Worm (Caenorhabditis elegans): Measurements from ENCODE around the gene rml-3.

rml-3 gene

ce11 chrX:6216551-6216950, 22.3 kb downstream of the rml-3 start, which contains the start of gene lrch-1:
TSS of gene lrch-1 (minus strand) at chrX:6216651.
- TF ChIP-seq nhr-28 (tag; optimal IDR thresholded peaks at IDR 0.05) (no peak), sea-2 (GFP tag; optimal IDR thresholded peaks at IDR 0.05) (no peak), snpc-4 (tag; optimal IDR thresholded peaks at IDR 0.05) (no peak), fkh-10 (GFP tag; optimal IDR thresholded peaks at IDR 0.05) (no peak), ceh-28 (tag; optimal IDR thresholded peaks at IDR 0.05) (no peak), ztf-11 (tag; optimal IDR thresholded peaks at IDR 0.05) (no peak), pha-4 (tag; optimal IDR thresholded peaks at IDR 0.05) (no peak), unc-39 (tag; optimal IDR thresholded peaks at IDR 0.05) (no peak), nhr-237 (tag; optimal IDR thresholded peaks at IDR 0.05) (no peak), nfya-1 (tag; optimal IDR thresholded peaks at IDR 0.05; ENCODE audit: insufficient read depth) (no peak), lin-39 (tag; optimal IDR thresholded peaks at IDR 0.05) (no peak), lin-15B (tag; optimal IDR thresholded peaks at IDR 0.05) (no peak), eor-1 (tag; optimal IDR thresholded peaks at IDR 0.05) (no peak)

- no peak for TF ChIP-seq skn-1 (tag; optimal IDR thresholded peaks at IDR 0.05)
Observed at ce11 chrX:6211322-6211820, 27.5 kb downstream of the rml-3 start.

ce11 chrX:6208463-6208862, 30.4 kb downstream of the rml-3 start, which contains the start of gene C14F11.7:
TSS of gene C14F11.7 (minus strand) at chrX:6208563.
- TF ChIP-seq lin-39 (tag; optimal IDR thresholded peaks at IDR 0.05) (no peak), nhr-28 (tag; optimal IDR thresholded peaks at IDR 0.05) (no peak), fos-1 (tag; optimal IDR thresholded peaks at IDR 0.05) (no peak), fkh-10 (GFP tag; optimal IDR thresholded peaks at IDR 0.05) (no peak), nhr-25 (tag; optimal IDR thresholded peaks at IDR 0.05) (no peak), ceh-28 (tag; optimal IDR thresholded peaks at IDR 0.05) (no peak), nhr-11 (tag; optimal IDR thresholded peaks at IDR 0.05) (no peak), ZK546.5 (tag; optimal IDR thresholded peaks at IDR 0.05) (no peak), ceh-9 (tag; optimal IDR thresholded peaks at IDR 0.05) (no peak), snpc-4 (tag; optimal IDR thresholded peaks at IDR 0.05) (no peak), mml-1 (tag; optimal IDR thresholded peaks at IDR 0.05) (no peak), egl-5 (tag; optimal IDR thresholded peaks at IDR 0.05) (no peak), egl-27 (tag; optimal IDR thresholded peaks at IDR 0.05) (no peak), elt-3 (tag; optimal IDR thresholded peaks at IDR 0.05) (no peak), nhr-77 (tag; optimal IDR thresholded peaks at IDR 0.05) (no peak), daf-12 (tag; optimal IDR thresholded peaks at IDR 0.05) (no peak), mdl-1 (tag; optimal IDR thresholded peaks at IDR 0.05) (no peak)

- TF ChIP-seq unc-39 (tag; optimal IDR thresholded peaks at IDR 0.05) (peak; percentile 6), elt-1 (tag; optimal IDR thresholded peaks at IDR 0.05) (no peak), pqm-1 (tag; optimal IDR thresholded peaks at IDR 0.05) (peak; percentile 39), nhr-23 (tag; optimal IDR thresholded peaks at IDR 0.05) (peak; percentile 73), ceh-28 (tag; optimal IDR thresholded peaks at IDR 0.05) (peak; percentile 70), R02D3.7 (tag; optimal IDR thresholded peaks at IDR 0.05) (peak; percentile 40), nhr-25 (tag; optimal IDR thresholded peaks at IDR 0.05) (peak; percentile 88), nhr-76 (tag; optimal IDR thresholded peaks at IDR 0.05) (peak; percentile 39), mdl-1 (tag; optimal IDR thresholded peaks at IDR 0.05) (no peak), ceh-9 (tag; optimal IDR thresholded peaks at IDR 0.05) (no peak), fos-1 (tag; optimal IDR thresholded peaks at IDR 0.05) (peak; percentile 52), egl-5 (tag; optimal IDR thresholded peaks at IDR 0.05) (peak; percentile 95), ZK546.5 (tag; optimal IDR thresholded peaks at IDR 0.05) (no peak), skn-1 (tag; optimal IDR thresholded peaks at IDR 0.05) (peak; percentile 91), nhr-12 (tag; optimal IDR thresholded peaks at IDR 0.05) (no peak), lsy-12 (tag; optimal IDR thresholded peaks at IDR 0.05) (peak; percentile 93), aly-2 (tag; optimal IDR thresholded peaks at IDR 0.05) (peak; percentile 48), egl-27 (tag; optimal IDR thresholded peaks at IDR 0.05) (peak; percentile 70), nfya-1 (tag; optimal IDR thresholded peaks at IDR 0.05; ENCODE audit: insufficient read depth) (peak; percentile 89), unc-62 (GFP tag; optimal IDR thresholded peaks at IDR 0.05) (peak; percentile 34), pha-4 (tag; optimal IDR thresholded peaks at IDR 0.05) (peak; percentile 87), ceh-16 (tag; optimal IDR thresholded peaks at IDR 0.05) (peak; percentile 69), tbx-2 (tag; optimal IDR thresholded peaks at IDR 0.05) (peak; percentile 85), jun-1 (tag; optimal IDR thresholded peaks at IDR 0.05) (peak; percentile 81), eor-1 (tag; optimal IDR thresholded peaks at IDR 0.05) (no peak), daf-12 (tag; optimal IDR thresholded peaks at IDR 0.05) (no peak), ztf-4 (tag; optimal IDR thresholded peaks at IDR 0.05) (peak; percentile 81), elt-2 (tag; optimal IDR thresholded peaks at IDR 0.05) (peak; percentile 74), ama-1 (optimal IDR thresholded peaks at IDR 0.05) (no peak), nhr-11 (tag; optimal IDR thresholded peaks at IDR 0.05) (peak; percentile 11), sea-2 (GFP tag; optimal IDR thresholded peaks at IDR 0.05) (peak; percentile 35), ceh-82 (tag; optimal IDR thresholded peaks at IDR 0.05) (peak; percentile 64), ztf-11 (tag; optimal IDR thresholded peaks at IDR 0.05) (no peak), nhr-77 (tag; optimal IDR thresholded peaks at IDR 0.05) (peak; percentile 24), fkh-2 (tag; optimal IDR thresholded peaks at IDR 0.05) (peak; percentile 28), snpc-4 (tag; optimal IDR thresholded peaks at IDR 0.05) (peak; percentile 68), mml-1 (tag; optimal IDR thresholded peaks at IDR 0.05) (no peak), hmg-11 (tag; optimal IDR thresholded peaks at IDR 0.05) (peak; percentile 99), lin-15B (tag; optimal IDR thresholded peaks at IDR 0.05) (peak; percentile 60), lin-39 (tag; optimal IDR thresholded peaks at IDR 0.05) (peak; percentile 94)
Observed at ce11 chrX:6207687-6208088, 31.2 kb downstream of the rml-3 start, which contains the start of gene T13C5.6. TSS of gene T13C5.6 (minus strand) at chrX:6207687.

Data from whole organism, L3 larva.